Worm (Caenorhabditis elegans) whole organism, L2 larva: ENCODE results near the gene oac-29.
A peak's percentile ranks its signal among the peaks of the same experiment; 100 is the strongest.

ENCODE experiments used
- C34F6.9 ChIP-seq: fragments of 150-350 bp; optimal IDR thresholded peaks from 2 replicates; lab custom pipeline; 2014; ENCODE audit warnings: missing biosample characterization, missing genetic modification characterization
- F13H6.1 ChIP-seq: sonication (generic microtip); optimal IDR thresholded peaks from 2 replicates; lab custom pipeline; 2016; ENCODE audit warnings: missing genetic modification characterization, missing compliant biosample characterization
- Y55F3AM.14 ChIP-seq: fragments of 200-800 bp; sonication (Bioruptor generic); optimal IDR thresholded peaks from 2 replicates; lab custom pipeline; 2018; ENCODE audit warnings: mild to moderate bottlenecking, missing genetic modification characterization, missing compliant biosample characterization
- ZK546.5 ChIP-seq: sonication (generic microtip); optimal IDR thresholded peaks from 2 replicates; lab custom pipeline; 2017; ENCODE audit warnings: missing biosample characterization, missing genetic modification characterization
- alr-1 ChIP-seq: fragments of 150-350 bp; optimal IDR thresholded peaks from 2 replicates; lab custom pipeline; 2014; ENCODE audit warnings: missing biosample characterization, missing genetic modification characterization
- aly-2 ChIP-seq: fragments of 150-350 bp; optimal IDR thresholded peaks from 2 replicates; lab custom pipeline; 2014; ENCODE audit warnings: missing biosample characterization, missing genetic modification characterization
- blmp-1 ChIP-seq: sonication (generic microtip); optimal IDR thresholded peaks from 2 replicates; lab custom pipeline; 2017; ENCODE audit warnings: missing genetic modification characterization, mild to moderate bottlenecking, missing compliant biosample characterization, antibody characterized with exemption, moderate library complexity; ENCODE audit not compliant: insufficient read depth
- ceh-16 ChIP-seq: fragments of 150-350 bp; optimal IDR thresholded peaks from 2 replicates; lab custom pipeline; 2014; ENCODE audit warnings: missing biosample characterization, missing genetic modification characterization
- crh-2 ChIP-seq: sonication (generic microtip); optimal IDR thresholded peaks from 2 replicates; lab custom pipeline; 2017; ENCODE audit warnings: missing biosample characterization, missing genetic modification characterization
- egl-27 ChIP-seq: sonication (generic microtip); optimal IDR thresholded peaks from 3 replicates; lab custom pipeline; 2017; ENCODE audit warnings: missing biosample characterization, missing genetic modification reagents, missing genetic modification characterization
- elt-3 ChIP-seq: sonication (generic microtip); optimal IDR thresholded peaks from 2 replicates; lab custom pipeline; 2017; ENCODE audit warnings: missing biosample characterization, missing genetic modification characterization
- fos-1 ChIP-seq: fragments of 150-350 bp; optimal IDR thresholded peaks from 2 replicates; lab custom pipeline; 2014; ENCODE audit warnings: missing biosample characterization, missing genetic modification characterization
- gmeb-1 ChIP-seq: fragments of 150-350 bp; optimal IDR thresholded peaks from 2 replicates; lab custom pipeline; 2014; ENCODE audit warnings: missing biosample characterization, missing genetic modification characterization
- lin-11 ChIP-seq: fragments of 150-350 bp; sonication (generic microtip); optimal IDR thresholded peaks from 2 replicates; lab custom pipeline; 2014; ENCODE audit warnings: missing biosample characterization, missing genetic modification characterization, inconsistent platforms, mixed read lengths
- lin-39 ChIP-seq: fragments of 150-350 bp; optimal IDR thresholded peaks from 2 replicates; lab custom pipeline; 2014; ENCODE audit warnings: missing biosample characterization, missing genetic modification reagents, missing genetic modification characterization
- mab-5 ChIP-seq: fragments of 150-350 bp; optimal IDR thresholded peaks from 2 replicates; lab custom pipeline; 2014; ENCODE audit warnings: missing biosample characterization, missing genetic modification characterization
- mbf-1 ChIP-seq: sonication (generic microtip); optimal IDR thresholded peaks from 2 replicates; lab custom pipeline; 2017; ENCODE audit warnings: missing biosample characterization, missing genetic modification characterization
- mdl-1 ChIP-seq, 2 experiments: fragments of 150-350 bp in 1 of 2; sonication (generic microtip) in 1 of 2; optimal IDR thresholded peaks; 2 replicates each; lab custom pipeline; 2017; ENCODE audit warnings: missing biosample characterization in 2 of 2, missing genetic modification characterization in 2 of 2
- nhr-10 ChIP-seq: sonication (generic microtip); optimal IDR thresholded peaks from 2 replicates; lab custom pipeline; 2017; ENCODE audit warnings: missing biosample characterization, missing genetic modification characterization
- nhr-11 ChIP-seq: fragments of 150-350 bp; optimal IDR thresholded peaks from 2 replicates; lab custom pipeline; 2014; ENCODE audit warnings: missing biosample characterization, missing genetic modification characterization
- nhr-12 ChIP-seq: fragments of 150-350 bp; optimal IDR thresholded peaks from 2 replicates; lab custom pipeline; 2014; ENCODE audit warnings: missing biosample characterization, missing genetic modification characterization
- nhr-129 ChIP-seq: fragments of 150-350 bp; optimal IDR thresholded peaks from 2 replicates; lab custom pipeline; 2014; ENCODE audit warnings: missing biosample characterization, missing genetic modification characterization
- nhr-237 ChIP-seq: fragments of 150-350 bp; optimal IDR thresholded peaks from 2 replicates; lab custom pipeline; 2014; ENCODE audit warnings: missing biosample characterization, missing genetic modification characterization
- nhr-6 ChIP-seq: fragments of 150-350 bp; optimal IDR thresholded peaks from 2 replicates; lab custom pipeline; 2014; ENCODE audit warnings: missing biosample characterization, missing genetic modification characterization
- peb-1 ChIP-seq: fragments of 150-350 bp; optimal IDR thresholded peaks from 2 replicates; lab custom pipeline; 2014; ENCODE audit warnings: missing biosample characterization, missing genetic modification characterization
- sem-4 ChIP-seq: fragments of 150-350 bp; optimal IDR thresholded peaks from 2 replicates; lab custom pipeline; 2014; ENCODE audit warnings: missing biosample characterization, missing genetic modification reagents, missing genetic modification characterization
- skn-1 ChIP-seq: sonication (generic microtip); optimal IDR thresholded peaks from 2 replicates; lab custom pipeline; 2017; ENCODE audit warnings: missing biosample characterization, missing genetic modification characterization
- sma-3 ChIP-seq: sonication (generic microtip); optimal IDR thresholded peaks from 2 replicates; lab custom pipeline; 2016; ENCODE audit warnings: missing genetic modification reagents, missing genetic modification characterization, missing compliant biosample characterization
- snpc-4 ChIP-seq: fragments of 150-350 bp; optimal IDR thresholded peaks from 2 replicates; lab custom pipeline; 2014; ENCODE audit warnings: missing biosample characterization, missing genetic modification characterization
- unc-55 ChIP-seq: fragments of 150-350 bp; sonication (generic microtip); optimal IDR thresholded peaks from 3 replicates; lab custom pipeline; 2014; ENCODE audit warnings: missing biosample characterization, missing genetic modification reagents, missing genetic modification characterization
- unc-62 ChIP-seq: fragments of 150-350 bp; optimal IDR thresholded peaks from 2 replicates; lab custom pipeline; 2014; ENCODE audit warnings: missing biosample characterization, missing genetic modification reagents, missing genetic modification characterization
- ztf-1 ChIP-seq: fragments of 200-800 bp; sonication (Bioruptor generic); conservative IDR thresholded peaks from 2 replicates; pipeline ENCODE4 v1.3.6; 2022; ENCODE audit warnings: missing genetic modification characterization, missing compliant biosample characterization

Gene oac-29

ce11 chrV:8635575-8635974 is at the start of gene oac-29:
TSS of gene oac-29 (minus strand) at chrV:8635675.
- TF ChIP-seq C34F6.9 (tag; lab: Kevin White, UChicago): no peak
- TF ChIP-seq nhr-10 (tag; lab: Kevin White, UChicago): no peak
- TF ChIP-seq unc-62 (GFP tag; lab: Kevin White, UChicago): no peak
- no peak for TF ChIP-seq mab-5 (tag; lab: Kevin White, UChicago)
- no peak for TF ChIP-seq skn-1
- no peak for TF ChIP-seq egl-27 (tag; lab: Kevin White, UChicago)

- TF ChIP-seq lin-39 (tag; lab: Kevin White, UChicago): no peak
- no peak for TF ChIP-seq nhr-129 (tag; lab: Kevin White, UChicago)
- no peak for TF ChIP-seq C34F6.9 (tag; lab: Kevin White, UChicago)
- no peak for TF ChIP-seq nhr-237 (tag; lab: Kevin White, UChicago)
- no peak for TF ChIP-seq nhr-6 (tag; lab: Kevin White, UChicago)
- TF ChIP-seq lin-11 (tag; lab: Kevin White, UChicago): no peak
- TF ChIP-seq peb-1 (tag; lab: Kevin White, UChicago): no peak
- TF ChIP-seq elt-3 (tag; lab: Kevin White, UChicago): no peak
- no peak for TF ChIP-seq mbf-1
- TF ChIP-seq snpc-4 (tag; lab: Kevin White, UChicago): no peak
- no peak for TF ChIP-seq unc-62 (GFP tag; lab: Kevin White, UChicago)
- no peak for TF ChIP-seq nhr-12 (tag; lab: Kevin White, UChicago)
- TF ChIP-seq aly-2: no peak
- TF ChIP-seq ZK546.5 (tag; lab: Kevin White, UChicago): no peak
- no peak for TF ChIP-seq Y55F3AM.14 (GFP tag; lab: Kevin White, UChicago)
- TF ChIP-seq F13H6.1 (tag; lab: Kevin White, UChicago): no peak
- TF ChIP-seq alr-1 (tag; lab: Kevin White, UChicago): no peak
- TF ChIP-seq, all 48 proteins: peak for 0
Observed at ce11 chrV:8683787-8684186, 48.3 kb upstream of the oac-29 start.

ce11 chrV:8682719-8683118 is 47.2 kb upstream of the oac-29 start, which contains the start of gene cln-3.3:
TSS of gene cln-3.3 (plus strand) at chrV:8683052.
- TF ChIP-seq fos-1 (tag; lab: Kevin White, UChicago) (peak; percentile 15), elt-3 (tag; lab: Kevin White, UChicago) (no peak), ceh-16 (tag; lab: Kevin White, UChicago) (no peak)

DNA sequence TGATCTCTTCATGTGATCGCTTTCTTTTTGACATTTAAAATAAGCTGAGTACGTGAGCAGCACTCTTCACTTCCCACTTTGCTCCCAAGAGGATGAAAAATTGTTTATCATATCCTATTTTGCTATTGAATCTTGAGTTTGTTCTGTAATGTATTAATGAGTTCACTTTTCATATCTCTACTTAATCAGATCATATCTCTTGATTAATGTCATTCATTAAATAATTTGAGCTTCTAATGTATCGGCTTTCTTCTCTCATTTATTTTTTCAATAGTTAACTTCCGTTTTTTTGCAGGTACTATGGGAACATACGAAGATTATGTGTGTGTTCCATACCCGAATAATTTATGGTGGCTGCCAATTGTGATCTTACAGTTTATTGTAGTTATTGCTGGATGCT is 45.6 kb upstream of the oac-29 start, which contains the start of gene ZC190.2:
ZC190.2 (plus strand) TSS at position 301 of the 400 bp plus-strand sequence.
- no peak for TF ChIP-seq ZK546.5 (tag; lab: Kevin White, UChicago)
- TF ChIP-seq unc-55: no peak
- no peak for TF ChIP-seq peb-1 (tag; lab: Kevin White, UChicago)
- no peak for TF ChIP-seq fos-1 (tag; lab: Kevin White, UChicago)
- no peak for TF ChIP-seq blmp-1 (tag; lab: Kevin White, UChicago)
- no peak for TF ChIP-seq ztf-1
- no peak for TF ChIP-seq unc-62 (GFP tag; lab: Kevin White, UChicago)
- TF ChIP-seq mdl-1 (tag; optimal IDR thresholded peaks at IDR 0.05; lab: Kevin White, UChicago): no peak
- no peak for TF ChIP-seq Y55F3AM.14 (GFP tag; lab: Kevin White, UChicago)
- TF ChIP-seq elt-3 (tag; lab: Kevin White, UChicago): no peak
- no peak for TF ChIP-seq crh-2 (tag; lab: Kevin White, UChicago)
- no peak for TF ChIP-seq alr-1 (tag; lab: Kevin White, UChicago)
- no peak for TF ChIP-seq snpc-4 (tag; lab: Kevin White, UChicago)

DNA sequence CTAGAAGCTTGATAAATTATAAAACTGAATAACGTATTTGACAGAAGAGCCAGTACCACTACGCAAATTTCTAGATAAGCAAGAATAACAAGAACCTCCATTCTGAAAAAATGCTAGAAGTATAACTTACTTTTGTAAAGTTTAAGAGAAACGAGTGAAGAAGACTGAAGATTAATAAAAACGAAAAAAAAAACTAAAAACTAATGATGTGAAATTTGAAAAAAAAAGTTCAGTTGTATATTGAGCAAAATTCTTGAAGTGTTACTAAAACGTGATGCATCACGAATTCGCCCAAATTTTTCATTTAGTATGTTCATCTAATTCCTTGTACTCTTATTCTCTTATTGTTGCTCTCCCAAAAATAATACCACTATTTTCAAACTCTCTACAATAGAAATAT is 41.7 kb upstream of the oac-29 start, which contains the start of gene ZC190.6:
ZC190.6 (minus strand) TSS at position 101 of the 400 bp plus-strand sequence.
- TF ChIP-seq nhr-6 (tag; lab: Kevin White, UChicago) (no peak), alr-1 (tag; lab: Kevin White, UChicago) (no peak), mdl-1 (tag; optimal IDR thresholded peaks at IDR 0.05; lab: Kevin White, UChicago) (no peak), elt-3 (tag; lab: Kevin White, UChicago) (no peak)

ce11 chrV:8673498-8673897 is 38.0 kb upstream of the oac-29 start, which contains the start of gene ZC190.5:
TSS of gene ZC190.5 (minus strand) at chrV:8673598.
- TF ChIP-seq lin-39 (tag; lab: Kevin White, UChicago) (no peak), sma-3 (GFP tag; lab: Kevin White, UChicago) (no peak), mdl-1 (tag; optimal IDR thresholded peaks at IDR 0.05; lab: Kevin White, UChicago) (no peak), nhr-12 (tag; lab: Kevin White, UChicago) (no peak), nhr-10 (tag; lab: Kevin White, UChicago) (no peak), nhr-129 (tag; lab: Kevin White, UChicago) (no peak), nhr-11 (tag; lab: Kevin White, UChicago) (no peak), ztf-1 (no peak), gmeb-1 (tag; lab: Kevin White, UChicago) (no peak), sem-4 (tag; lab: Kevin White, UChicago) (no peak)
